Fruit fly (Drosophila melanogaster) whole organism, adult: ENCODE measurements around the gene CG17929.

Experiments used
- CG12768 ChIP-seq: fragments of 200-800 bp; sonication (Bioruptor generic); optimal IDR thresholded peaks from 2 replicates; lab custom pipeline; 2017; ENCODE audit warnings: missing biosample characterization, missing genetic modification characterization, mild to moderate bottlenecking, moderate library complexity, missing genetic modification reagents
- CG14711 ChIP-seq: fragments of 200-800 bp; sonication (Bioruptor generic); optimal IDR thresholded peaks from 2 replicates; lab custom pipeline; 2018; ENCODE audit warnings: missing biosample characterization, mild to moderate bottlenecking, missing genetic modification characterization, moderate library complexity
- CG1620 ChIP-seq: fragments of 200-800 bp; sonication (Bioruptor generic); optimal IDR thresholded peaks from 2 replicates; lab custom pipeline; 2016; ENCODE audit warnings: missing biosample characterization, missing genetic modification characterization
- CG33017 ChIP-seq: fragments of 200-800 bp; sonication (Bioruptor generic); optimal IDR thresholded peaks from 2 replicates; lab custom pipeline; 2018; ENCODE audit warnings: missing biosample characterization, mild to moderate bottlenecking, missing genetic modification characterization, moderate library complexity
- CG7101 ChIP-seq: fragments of 200-800 bp; sonication (Bioruptor generic); optimal IDR thresholded peaks from 2 replicates; lab custom pipeline; 2018; ENCODE audit warnings: missing biosample characterization, mild to moderate bottlenecking, missing genetic modification characterization, moderate library complexity
- Clk ChIP-seq: fragments of 200-800 bp; sonication (Bioruptor generic); optimal IDR thresholded peaks from 2 replicates; lab custom pipeline; 2017; ENCODE audit warnings: missing biosample characterization, missing genetic modification characterization
- Mnt ChIP-seq: fragments of 200-800 bp; sonication (Bioruptor generic); optimal IDR thresholded peaks from 2 replicates; lab custom pipeline; 2016; ENCODE audit warnings: missing biosample characterization, mild to moderate bottlenecking, missing genetic modification characterization
- bab1 ChIP-seq: fragments of 200-800 bp; sonication (Bioruptor generic); optimal IDR thresholded peaks from 3 replicates; lab custom pipeline; 2019; ENCODE audit warnings: missing biosample characterization, mild to moderate bottlenecking, missing genetic modification characterization, moderate library complexity
- cic ChIP-seq: fragments of 200-800 bp; sonication (Bioruptor generic); optimal IDR thresholded peaks from 2 replicates; lab custom pipeline; 2017; ENCODE audit warnings: missing biosample characterization, mild to moderate bottlenecking, missing genetic modification characterization, moderate library complexity
- kay ChIP-seq: fragments of 200-800 bp; sonication (Bioruptor generic); peaks from one replicate; lab custom pipeline; 2016; ENCODE audit warnings: missing biosample characterization, missing genetic modification characterization, borderline replicate concordance
- pad ChIP-seq: fragments of 200-800 bp; sonication (Bioruptor generic); optimal IDR thresholded peaks from 3 replicates; lab custom pipeline; 2017; ENCODE audit warnings: missing biosample characterization, missing genetic modification characterization, mild to moderate bottlenecking, moderate library complexity, missing genetic modification reagents
- tj ChIP-seq: fragments of 200-800 bp; sonication (Bioruptor generic); optimal IDR thresholded peaks from 3 replicates; lab custom pipeline; 2017; ENCODE audit warnings: missing biosample characterization, mild to moderate bottlenecking, missing genetic modification characterization, moderate library complexity
- toe ChIP-seq: fragments of 200-800 bp; sonication (Bioruptor generic); optimal IDR thresholded peaks from 2 replicates; lab custom pipeline; 2016; ENCODE audit warnings: missing biosample characterization, missing genetic modification characterization

- TF ChIP-seq CG7101 (no peak), CG14711 (tag; lab: Kevin White, UChicago) (no peak), bab1 (GFP tag; lab: Kevin White, UChicago) (no peak), Clk (GFP tag; lab: Kevin White, UChicago) (no peak), kay (GFP tag; lab: Kevin White, UChicago) (no peak), pad (GFP tag; lab: Kevin White, UChicago) (no peak), CG12768 (GFP tag; lab: Kevin White, UChicago) (no peak), CG33017 (no peak), CG1620 (GFP tag; lab: Kevin White, UChicago) (no peak), toe (no peak), tj (GFP tag; lab: Kevin White, UChicago) (no peak), cic (GFP tag; lab: Kevin White, UChicago) (no peak), Mnt (GFP tag; lab: Kevin White, UChicago) (no peak)
Measured at dm6 chr3R:16337863-16338262, 12.6 kb downstream of the CG17929 start.
